Fruit fly (Drosophila melanogaster): Measurements from ENCODE around the gene Grp170.

Grp170 gene

DNA sequence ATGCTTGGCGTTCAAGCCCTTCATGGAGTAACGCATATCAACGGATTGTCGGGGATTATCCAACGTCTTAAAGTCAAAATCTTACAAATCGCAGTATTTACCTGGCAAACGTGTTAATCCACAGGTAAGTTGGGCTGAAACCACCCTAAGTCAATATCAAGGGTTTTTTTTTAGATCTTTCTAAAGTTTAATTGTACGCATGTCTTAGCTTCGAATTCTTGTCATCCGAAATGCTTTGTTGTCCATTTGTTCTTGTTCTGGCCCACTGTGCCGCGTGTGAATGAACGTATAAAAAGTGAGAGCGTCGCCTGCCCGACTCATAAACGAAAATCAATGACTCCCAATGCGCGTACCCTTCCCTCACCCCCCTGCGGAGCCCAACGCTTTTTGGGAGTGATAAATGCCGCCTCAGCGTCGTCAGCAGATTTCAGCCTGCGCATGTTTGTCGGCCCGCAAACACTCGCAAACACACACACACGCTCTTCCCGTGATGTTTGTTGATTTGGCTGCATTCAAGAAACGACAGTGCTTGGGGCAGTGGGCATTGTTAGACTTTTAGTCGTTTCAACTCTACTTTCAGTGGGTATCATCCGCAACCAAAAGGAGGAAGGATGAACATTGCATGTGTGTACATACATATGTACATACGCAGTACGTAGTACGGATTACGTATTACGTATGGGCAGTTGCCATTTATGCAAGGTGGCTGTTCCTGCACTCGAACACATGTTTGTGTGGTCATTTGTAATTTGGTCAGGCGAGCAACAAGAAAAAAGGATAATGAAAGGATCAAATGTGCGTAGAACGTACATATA, 21.6 kb upstream of the Grp170 start (continued):
- TF ChIP-seq chm (GFP tag; IDR thresholded peaks at IDR 0.05) (0 out of 2 replicates have a peak, but pooled peaks have one; percentile 9), ken (GFP tag; IDR thresholded peaks at IDR 0.05) (peak; percentile 73; the same call in 2 of the 3 replicates), chif (GFP tag; optimal IDR thresholded peaks at IDR 0.05) (peak; percentile 93 to 96), CG12219 (GFP tag; optimal IDR thresholded peaks at IDR 0.05) (peak; percentile 95), Lim3 (GFP tag; IDR thresholded peaks at IDR 0.05) (no peak), CG4282 (GFP tag; optimal IDR thresholded peaks at IDR 0.05) (peak; percentile 83), ERR (GFP tag; optimal IDR thresholded peaks at IDR 0.05) (peak; percentile 85), CG13287 (GFP tag; IDR thresholded peaks at IDR 0.05; ENCODE audit: partially characterized antibody) (no peak), sc (optimal IDR thresholded peaks at IDR 0.05) (no peak), sc (GFP tag; optimal IDR thresholded peaks at IDR 0.05) (peak; percentile 94), E2f2 (GFP tag; IDR thresholded peaks at IDR 0.05) (peak; percentile 55), caup (GFP tag; optimal IDR thresholded peaks at IDR 0.05; ENCODE audit: severe bottlenecking) (peak; percentile 92), nerfin-2 (GFP tag; IDR thresholded peaks at IDR 0.05; ENCODE audit: partially characterized antibody) (no peak; the same call in 1 of the 2 replicates), Six4 (GFP tag; optimal IDR thresholded peaks at IDR 0.05) (peak; percentile 93), CG12299 (tag; optimal IDR thresholded peaks at IDR 0.05) (peak; percentile 79), CG3065 (GFP tag; optimal IDR thresholded peaks at IDR 0.05) (peak; percentile 80), Hr39 (optimal IDR thresholded peaks at IDR 0.05) (no peak), C15 (GFP tag; IDR thresholded peaks at IDR 0.05) (peak; percentile 54; the same call in 1 of the 3 replicates), Kr (GFP tag; optimal IDR thresholded peaks at IDR 0.05) (no peak), CG8089 (GFP tag; optimal IDR thresholded peaks at IDR 0.05) (peak; percentile 95), mirr (GFP tag; optimal IDR thresholded peaks at IDR 0.05) (peak; percentile 34), tio (GFP tag; optimal IDR thresholded peaks at IDR 0.05) (peak; percentile 96), Bdp1 (GFP tag; optimal IDR thresholded peaks at IDR 0.05) (peak; percentile 87), Fer2 (tag; optimal IDR thresholded peaks at IDR 0.05) (peak; percentile 43), chn (GFP tag; optimal IDR thresholded peaks at IDR 0.05) (peak; percentile 93), oc (tag; optimal IDR thresholded peaks at IDR 0.05) (peak; percentile 84), D19A (tag; optimal IDR thresholded peaks at IDR 0.05) (peak; percentile 91), CG3407 (GFP tag; optimal IDR thresholded peaks at IDR 0.05) (peak; percentile 86), chinmo (GFP tag; IDR thresholded peaks at IDR 0.05; ENCODE audit: partially characterized antibody) (peak; percentile 85; the same call in 3 of the 4 replicates), Tbp (GFP tag; optimal IDR thresholded peaks at IDR 0.05) (no peak), bsh (GFP tag; optimal IDR thresholded peaks at IDR 0.05) (peak; percentile 90 to 91), CG1529 (GFP tag; optimal IDR thresholded peaks at IDR 0.05) (peak; percentile 94), prd (optimal IDR thresholded peaks at IDR 0.05) (no peak), prd (GFP tag; IDR thresholded peaks at IDR 0.05) (peak; percentile 86), CG17568 (GFP tag; optimal IDR thresholded peaks at IDR 0.05) (peak; percentile 85), CG16813 (GFP tag; IDR thresholded peaks at IDR 0.05; ENCODE audit: partially characterized antibody) (no peak), ewg (GFP tag; optimal IDR thresholded peaks at IDR 0.05) (peak; percentile 87), lola (GFP tag; optimal IDR thresholded peaks at IDR 0.05) (peak in 1 of 3 experiments; percentile 97), peb (GFP tag; IDR thresholded peaks at IDR 0.05) (no peak), CG8359 (GFP tag; optimal IDR thresholded peaks at IDR 0.05; ENCODE audit: borderline replicate concordance) (peak; percentile 88), yki (optimal IDR thresholded peaks at IDR 0.05) (no peak), hbn (GFP tag; IDR thresholded peaks at IDR 0.05; ENCODE audit: partially characterized antibody) (no peak), nau (GFP tag; optimal IDR thresholded peaks at IDR 0.05) (peak; percentile 81), B-H2 (GFP tag; optimal IDR thresholded peaks at IDR 0.05) (peak; percentile 71), otp (GFP tag; IDR thresholded peaks at IDR 0.05) (no peak), cg (GFP tag; optimal IDR thresholded peaks at IDR 0.05) (peak; percentile 41), Hand (GFP tag; optimal IDR thresholded peaks at IDR 0.05) (peak; percentile 92), Sry-β (GFP tag; optimal IDR thresholded peaks at IDR 0.05) (peak; percentile 63), CG18764 (GFP tag; optimal IDR thresholded peaks at IDR 0.05) (peak; percentile 86)

Data from whole organism, embryonic.